Fruit fly (Drosophila melanogaster) S2 (cell line): Measurements from ENCODE around the gene CG17187.
A peak's percentile ranks its signal among the peaks of the same experiment; 100 is the strongest.

Source experiments
- CG8478 ChIP-seq: fragments of >200 bp; optimal IDR thresholded peaks from 2 replicates; lab custom pipeline; 2018
- CTCF ChIP-seq, 2 experiments: fragments of >200 bp; optimal IDR thresholded peaks; 2 replicates each; lab custom pipeline; 2018

Gene CG17187

DNA sequence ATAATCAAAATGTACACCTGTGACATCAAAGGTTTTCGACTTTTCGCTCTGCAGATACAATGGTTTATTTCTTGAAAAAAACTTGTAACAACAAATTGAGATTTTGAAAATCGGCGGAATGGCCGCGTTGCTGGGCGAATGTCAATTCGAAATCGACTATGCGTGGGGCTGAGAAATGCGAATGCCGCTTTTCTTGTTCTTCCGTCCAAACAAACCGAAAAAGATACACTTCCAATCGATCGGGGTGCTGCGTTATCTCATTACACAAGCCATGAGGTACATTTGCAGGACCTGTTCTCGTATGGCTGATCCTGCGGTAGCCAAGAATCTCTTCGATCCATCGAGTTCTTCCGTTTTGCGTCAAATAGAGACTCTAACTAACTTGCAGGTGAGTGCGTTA is 5.9 kb upstream of the CG17187 start, which contains the start of gene CG31388:
TSS of gene CG31388 (plus strand) at position 218 of the 400 bp plus-strand sequence.
- TF ChIP-seq CTCF (optimal IDR thresholded peaks at IDR 0.05; lab: Kevin White, UChicago) (no peak), CG8478 (no peak)

DNA sequence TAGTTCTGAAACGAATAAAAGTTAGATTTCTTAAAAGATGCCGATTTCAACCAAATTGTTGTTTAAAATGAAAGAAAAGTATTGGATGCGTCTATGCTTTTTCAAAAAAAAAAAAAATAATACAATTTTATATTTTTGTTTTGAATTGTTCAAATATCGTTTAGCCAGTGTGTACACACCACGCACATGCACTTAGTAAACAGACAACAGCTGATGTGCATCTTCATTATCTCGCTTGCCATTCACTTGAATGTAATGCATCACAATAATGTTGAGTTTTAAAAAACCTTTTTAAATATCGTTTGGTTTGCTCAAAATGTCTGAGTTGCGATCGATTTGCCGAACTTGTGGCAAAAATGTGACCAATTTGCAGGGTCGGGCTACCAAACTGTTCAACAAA is 4.4 kb upstream of the CG17187 start, which contains the start of gene CG31441:
TSS of gene CG31441 (plus strand) at position 246 of the 400 bp plus-strand sequence.
- TF ChIP-seq CG8478 (no peak), CTCF (optimal IDR thresholded peaks at IDR 0.05; lab: Kevin White, UChicago) (no peak)

DNA sequence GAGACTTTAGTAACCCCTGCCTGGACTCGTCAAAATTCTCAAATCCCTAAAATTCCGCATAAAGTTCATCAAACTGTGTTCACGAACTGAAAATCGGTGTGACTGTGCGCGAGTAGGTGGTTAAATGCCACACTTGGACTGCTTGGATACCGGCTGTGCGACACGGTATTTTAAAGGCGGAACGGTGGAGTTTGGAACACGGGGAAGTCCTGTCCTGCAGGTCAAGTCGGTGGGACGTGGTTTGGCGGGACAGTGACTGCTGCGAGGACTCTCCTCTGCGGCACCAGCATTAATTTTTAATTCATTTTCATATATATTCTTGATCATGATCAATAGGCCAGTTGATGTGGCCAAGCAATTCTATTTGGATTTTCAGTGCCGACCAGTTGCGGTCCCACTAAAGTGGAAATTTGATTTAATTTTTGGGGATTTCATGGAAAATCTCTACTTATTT is 3.3 kb upstream of the CG17187 start, which contains the start of the genes Arfip and CG17721:
TSS of gene Arfip (minus strand) at position 96 of the 454 bp plus-strand sequence.
TSS of gene CG17721 (plus strand) at position 223 of the 454 bp plus-strand sequence.
- no peak for TF ChIP-seq CG8478
- peak in 1 of 2 experiments; percentile 11 for TF ChIP-seq CTCF (optimal IDR thresholded peaks at IDR 0.05; lab: Kevin White, UChicago)

DNA sequence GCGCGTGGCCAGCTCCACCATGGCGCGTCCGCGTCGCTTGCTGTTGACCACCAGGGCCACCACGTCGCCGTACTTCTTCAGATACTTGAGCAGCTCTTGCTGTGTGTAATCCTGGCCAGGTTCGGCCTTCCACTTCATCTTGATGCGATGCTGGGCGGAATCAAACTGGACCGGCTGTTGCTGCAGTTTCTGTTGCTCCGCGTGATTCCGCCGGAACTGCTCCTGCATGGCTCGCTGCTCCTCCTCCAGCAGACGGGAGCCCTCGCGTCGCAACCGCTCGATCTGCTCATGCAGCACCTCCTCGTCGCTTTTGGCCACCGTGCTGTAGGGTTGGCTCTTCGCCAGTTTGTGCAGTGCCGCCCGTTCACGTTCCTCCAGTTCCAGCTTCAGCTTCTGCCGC is 642 bp downstream of the CG17187 start:
- TF ChIP-seq CG8478 (no peak), CTCF (optimal IDR thresholded peaks at IDR 0.05; lab: Kevin White, UChicago) (no peak)

DNA sequence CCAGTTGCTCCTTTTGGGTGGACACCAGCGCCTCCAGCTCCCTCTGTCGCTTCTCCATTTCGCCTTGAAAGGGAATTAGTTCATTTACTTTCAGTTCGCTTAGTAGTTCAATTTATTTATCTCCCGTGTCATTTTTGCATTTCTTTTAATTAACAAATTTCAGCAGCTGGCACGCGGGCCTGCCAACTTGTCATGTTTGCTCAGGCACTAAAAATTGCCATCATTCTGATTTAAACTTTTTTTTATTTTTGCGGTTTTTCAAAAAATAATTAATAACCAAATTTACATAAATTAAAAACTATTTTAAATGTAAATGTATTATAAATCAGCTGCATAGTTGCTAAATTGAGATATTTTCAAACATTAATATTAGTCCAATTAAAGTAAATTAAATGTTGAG is 1.3 kb downstream of the CG17187 start, which contains the start of gene GCC88:
TSS of gene GCC88 (minus strand) at position 209 of the 400 bp plus-strand sequence.
- TF ChIP-seq CTCF (optimal IDR thresholded peaks at IDR 0.05; lab: Kevin White, UChicago), result no peak
- no peak for TF ChIP-seq CG8478

DNA sequence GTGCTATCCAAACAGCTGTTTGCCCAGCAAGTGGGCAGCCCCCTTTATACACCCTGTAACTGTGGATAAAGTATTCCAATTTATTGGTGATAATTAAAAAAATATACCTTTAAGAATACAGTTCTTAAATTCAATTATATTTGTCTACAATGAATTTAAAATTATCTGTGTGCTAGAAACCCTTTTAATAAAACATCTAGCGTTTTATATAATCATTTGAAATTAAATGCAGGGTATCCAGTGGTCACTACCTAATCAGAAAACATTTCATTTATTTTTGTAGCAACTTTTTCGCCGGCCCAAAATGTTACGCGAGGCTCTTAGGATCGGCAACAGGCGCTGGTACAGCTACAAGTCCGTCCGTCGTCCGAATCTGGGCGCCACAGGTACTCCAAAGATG is 5.2 kb downstream of the CG17187 start, which contains the start of gene CG17726:
TSS of gene CG17726 (plus strand) at position 267 of the 400 bp plus-strand sequence.
- TF ChIP-seq CG8478, result no peak
- no peak for TF ChIP-seq CTCF (optimal IDR thresholded peaks at IDR 0.05; lab: Kevin White, UChicago)

DNA sequence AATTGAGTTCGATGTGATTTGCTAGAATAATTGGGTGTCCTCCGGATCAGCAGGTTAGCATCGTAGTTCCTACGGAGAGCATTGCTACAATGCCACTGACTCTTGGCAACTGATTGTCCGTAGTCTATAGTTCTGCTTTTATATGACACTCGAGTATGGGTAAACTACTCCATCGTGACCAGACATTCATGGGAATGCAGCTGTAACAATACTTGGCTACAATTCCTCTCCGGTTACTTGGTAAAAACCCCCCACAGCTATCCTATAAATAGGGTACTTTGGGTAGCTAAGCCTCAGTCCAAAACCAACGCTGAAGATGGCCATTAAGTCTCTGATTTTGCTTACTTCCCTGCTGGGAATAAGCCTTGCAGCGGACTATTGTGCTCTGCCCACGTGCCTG is 6.5 kb downstream of the CG17187 start, which contains the start of gene scpr-C:
TSS of gene scpr-C (plus strand) at position 301 of the 400 bp plus-strand sequence.
- TF ChIP-seq CG8478 (no peak), CTCF (optimal IDR thresholded peaks at IDR 0.05; lab: Kevin White, UChicago) (no peak)

DNA sequence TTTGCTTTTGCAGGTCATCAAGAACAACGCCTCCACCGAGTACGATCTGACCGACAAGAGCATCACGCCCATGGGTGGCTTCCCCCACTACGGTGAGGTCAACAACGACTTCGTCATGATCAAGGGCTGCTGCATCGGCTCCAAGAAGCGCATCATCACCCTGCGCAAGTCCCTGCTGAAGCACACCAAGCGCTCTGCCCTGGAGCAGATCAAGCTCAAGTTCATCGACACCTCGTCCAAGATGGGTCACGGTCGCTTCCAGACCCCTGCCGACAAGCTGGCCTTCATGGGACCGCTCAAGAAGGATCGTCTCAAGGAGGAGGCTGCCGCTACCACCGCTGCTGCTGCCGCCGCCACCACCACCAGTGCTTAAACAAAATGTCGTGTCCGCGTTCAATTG is 7.2 kb downstream of the CG17187 start:
- TF ChIP-seq CG8478 (no peak), CTCF (optimal IDR thresholded peaks at IDR 0.05; lab: Kevin White, UChicago) (no peak)

DNA sequence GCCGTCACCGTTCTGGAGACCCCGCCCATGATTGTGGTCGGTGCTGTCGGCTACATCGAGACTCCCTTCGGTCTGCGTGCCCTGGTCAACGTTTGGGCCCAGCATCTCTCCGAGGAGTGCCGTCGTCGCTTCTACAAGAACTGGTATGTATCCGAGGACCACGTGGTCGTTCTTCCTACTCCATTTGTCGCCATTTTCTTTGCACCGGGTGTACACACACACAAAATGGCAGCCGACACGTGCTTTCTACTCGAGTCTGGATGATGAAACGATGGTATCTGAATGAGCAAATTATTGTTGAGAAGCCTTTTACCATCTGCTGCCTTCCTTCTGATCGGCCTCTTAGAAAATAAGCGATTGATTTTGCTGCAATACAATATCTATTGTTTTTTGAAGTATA is 9.1 kb downstream of the CG17187 start:
- TF ChIP-seq CTCF (optimal IDR thresholded peaks at IDR 0.05; lab: Kevin White, UChicago), result no peak
- TF ChIP-seq CG8478, result no peak

DNA sequence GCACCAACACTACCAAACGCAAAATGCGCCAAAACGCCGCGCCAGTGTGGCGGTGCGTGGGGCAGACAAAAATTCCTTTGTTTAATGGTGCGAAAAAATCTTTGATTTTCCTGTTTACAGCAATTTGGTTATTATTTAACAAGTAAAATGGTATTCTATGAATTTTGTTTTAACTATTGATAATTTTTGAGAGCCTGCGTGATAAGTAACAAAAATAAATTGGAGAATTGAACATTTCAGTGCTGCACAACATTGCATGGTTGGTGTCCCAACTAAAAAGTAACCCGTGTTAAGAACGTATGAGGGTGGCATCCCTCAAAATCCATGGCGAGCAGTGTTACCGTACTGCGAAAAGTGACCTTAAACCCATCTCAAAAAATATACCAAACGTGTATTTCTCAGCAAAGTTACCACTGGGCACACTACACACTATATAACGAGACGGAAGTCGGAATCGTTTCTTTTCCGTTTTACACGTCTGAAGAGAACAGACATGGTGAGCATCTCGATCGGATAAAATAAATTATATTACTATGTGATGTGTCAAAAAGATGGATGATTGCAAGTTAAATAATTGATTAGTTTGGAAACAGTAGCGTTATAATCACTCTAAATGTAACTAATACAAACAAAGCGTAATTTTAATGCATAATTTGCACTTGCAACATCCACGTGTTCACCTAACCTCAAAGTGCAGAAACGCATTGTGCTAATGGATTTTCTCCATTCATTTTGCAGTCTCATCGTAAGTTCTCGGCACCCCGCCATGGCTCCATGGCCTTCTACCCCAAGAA is 10.0 kb downstream of the CG17187 start, which contains the start of the genes CG6693 and RpL3:
TSS of gene CG6693 (minus strand) at position 203 of the 794 bp plus-strand sequence.
TSS of gene RpL3 (plus strand) at position 458 of the 794 bp plus-strand sequence.
- no peak for TF ChIP-seq CG8478
- peak; percentile 63 to 66 for TF ChIP-seq CTCF (optimal IDR thresholded peaks at IDR 0.05; lab: Kevin White, UChicago)

DNA sequence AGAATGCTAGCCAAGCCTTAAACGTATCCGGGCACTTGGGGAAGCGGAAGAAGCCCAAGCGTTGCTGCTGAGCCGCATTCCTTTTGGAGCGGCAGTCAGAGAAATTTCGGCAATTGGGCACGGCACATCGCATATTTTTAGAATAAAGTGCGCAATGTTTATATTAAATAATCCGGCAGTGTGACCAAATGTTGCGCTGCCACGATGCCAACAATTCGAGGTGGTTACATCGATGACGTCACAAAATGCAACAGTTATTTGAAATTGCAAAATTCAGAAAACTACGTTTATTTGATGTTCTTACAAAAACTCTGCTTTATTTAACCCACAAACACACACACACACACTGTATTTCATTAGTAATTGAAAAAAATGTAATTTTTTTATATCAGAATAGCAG is 11.8 kb downstream of the CG17187 start, which contains the start of gene CG6689:
TSS of gene CG6689 (minus strand) at position 182 of the 400 bp plus-strand sequence.
- TF ChIP-seq CTCF (optimal IDR thresholded peaks at IDR 0.05; lab: Kevin White, UChicago) (no peak), CG8478 (no peak)

DNA sequence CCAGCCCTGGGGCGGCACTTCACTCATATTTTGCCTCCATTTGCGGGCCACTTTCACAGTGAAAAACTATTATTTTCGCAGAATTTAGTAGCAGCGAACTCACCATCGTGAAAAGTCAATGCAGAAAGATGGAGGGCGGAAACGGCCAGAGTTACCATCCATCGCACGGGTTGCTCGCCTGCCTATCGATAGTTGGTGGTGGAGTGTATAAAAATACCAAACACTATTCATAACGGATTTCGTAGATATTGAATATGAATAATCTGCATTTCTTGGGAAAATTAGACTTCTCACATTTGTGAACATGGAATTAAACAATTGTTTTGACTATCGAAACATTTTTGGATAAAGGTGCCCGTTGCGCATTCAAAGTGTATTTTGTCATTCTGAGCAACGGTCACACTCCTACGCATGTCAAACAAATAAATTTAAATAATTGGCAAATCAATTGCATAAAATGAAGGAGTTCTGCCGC is 15.5 kb downstream of the CG17187 start, which contains the start of the genes RpS25 and CG4820:
TSS of gene RpS25 (minus strand) at position 132 of the 475 bp plus-strand sequence.
TSS of gene CG4820 (plus strand) at position 380 of the 475 bp plus-strand sequence.
- TF ChIP-seq CTCF (optimal IDR thresholded peaks at IDR 0.05; lab: Kevin White, UChicago), result peak; percentile 3 to 55
- TF ChIP-seq CG8478, result no peak

DNA sequence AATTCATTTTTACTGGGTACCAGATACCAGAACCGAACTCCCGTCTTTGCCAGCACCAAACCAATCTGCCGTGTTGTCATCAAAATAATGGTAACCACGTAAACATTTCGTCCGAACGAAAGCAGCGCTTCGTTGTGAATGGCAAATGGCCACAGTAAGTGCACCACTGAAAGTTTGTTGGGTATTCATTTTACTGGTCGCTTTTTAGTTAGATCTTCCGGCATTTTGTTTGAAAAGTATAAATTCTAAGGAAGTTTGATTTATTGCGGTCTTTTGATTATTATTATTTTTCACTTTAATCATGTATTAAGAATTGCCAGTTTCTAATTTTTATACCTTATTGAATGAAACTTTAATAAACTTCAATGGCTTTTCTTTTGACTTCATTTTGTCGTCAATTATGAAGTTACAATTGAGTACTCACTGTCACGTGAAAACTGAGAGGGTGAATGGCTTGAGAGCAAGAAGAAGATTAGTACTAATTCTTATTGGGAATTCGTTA is 17.2 kb downstream of the CG17187 start, which contains the start of gene ZnT86D:
TSS of gene ZnT86D (minus strand) at position 91 of the 502 bp plus-strand sequence.
- TF ChIP-seq CG8478 (no peak), CTCF (optimal IDR thresholded peaks at IDR 0.05; lab: Kevin White, UChicago) (no peak)

DNA sequence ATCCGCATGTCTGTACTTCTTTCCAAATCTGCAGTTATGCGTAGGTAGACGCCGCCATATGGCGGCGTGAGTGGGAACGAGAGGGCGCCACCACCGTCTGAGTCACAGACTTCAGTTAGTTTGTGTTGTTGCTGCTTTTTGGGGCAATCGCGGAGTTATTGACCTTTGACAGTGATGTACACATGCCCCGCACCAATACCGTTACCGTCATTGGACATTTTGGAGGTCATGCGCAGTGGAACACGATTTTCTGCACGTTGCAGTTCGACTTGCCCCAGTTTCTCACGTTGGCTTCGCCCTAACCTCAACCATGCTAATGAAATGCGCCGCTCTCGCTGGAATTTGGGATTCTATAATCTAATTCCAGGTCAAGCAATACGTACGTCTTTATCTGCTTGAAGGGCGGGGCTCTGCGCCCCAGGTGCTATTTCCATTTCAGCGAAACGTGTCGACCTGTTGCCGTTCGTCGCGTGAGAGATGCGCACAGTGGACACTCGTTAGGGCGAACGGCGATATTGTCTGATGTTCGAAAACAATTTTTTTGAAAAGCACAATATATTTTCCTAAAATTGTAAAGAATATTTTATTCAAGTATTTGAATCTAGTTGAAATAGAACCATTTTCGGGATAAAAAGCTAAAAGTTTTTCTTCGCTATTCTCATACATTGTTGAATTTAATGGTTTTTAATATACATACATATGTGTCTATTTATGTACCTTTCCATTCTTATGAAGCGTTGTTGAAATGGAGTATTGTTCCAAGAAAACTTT is 20.2 kb downstream of the CG17187 start:
- TF ChIP-seq CTCF (optimal IDR thresholded peaks at IDR 0.05; lab: Kevin White, UChicago) (peak; percentile 31 to 42), CG8478 (no peak)
